Worm (Caenorhabditis elegans): ENCODE measurements around the gene C14C10.2.

DNA sequence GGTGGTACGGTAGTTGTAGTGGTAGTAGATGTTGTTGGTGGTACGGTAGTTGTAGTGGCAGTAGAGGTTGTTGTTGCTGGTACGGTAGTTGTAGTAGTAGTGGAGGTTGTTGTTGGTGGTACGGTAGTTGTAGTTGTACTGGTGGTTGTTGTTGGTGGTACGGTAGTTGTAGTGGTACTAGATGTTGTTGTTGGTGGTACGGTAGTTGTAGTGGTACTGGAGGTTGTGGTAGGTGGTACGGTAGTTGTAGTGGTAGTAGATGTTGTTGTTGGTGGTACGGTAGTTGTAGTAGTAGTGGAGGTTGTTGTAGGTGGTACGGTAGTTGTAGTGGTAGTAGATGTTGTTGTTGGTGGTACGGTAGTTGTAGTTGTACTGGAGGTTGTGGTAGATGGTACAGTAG lies 40.8 kb upstream of the C14C10.2 start:
- no peak for TF ChIP-seq dao-5 (tag; optimal IDR thresholded peaks at IDR 0.05)
- TF ChIP-seq him-1 (tag; optimal IDR thresholded peaks at IDR 0.05) = no peak
- no peak for TF ChIP-seq W03F9.2 (tag; optimal IDR thresholded peaks at IDR 0.05)
